Fruit fly (Drosophila melanogaster) whole organism, embryonic: Measurements from ENCODE around the gene CG43367.

ENCODE experiments used
- Antp ChIP-seq: fragments of 200-800 bp; sonication (Bioruptor generic); optimal IDR thresholded peaks from 3 replicates; lab custom pipeline; 2016; ENCODE audit warnings: missing biosample characterization, missing genetic modification characterization
- BEAF-32 ChIP-seq: fragments of 200-800 bp; sonication (Bioruptor generic); optimal IDR thresholded peaks from 3 replicates; lab custom pipeline; 2017; ENCODE audit warnings: missing biosample characterization, missing genetic modification characterization, mild to moderate bottlenecking, moderate library complexity, missing genetic modification reagents
- Blimp-1 ChIP-seq: fragments of 200-800 bp; sonication (Bioruptor generic); optimal IDR thresholded peaks from 3 replicates; lab custom pipeline; 2018; ENCODE audit warnings: missing biosample characterization, missing genetic modification characterization, mild to moderate bottlenecking, moderate library complexity, missing genetic modification reagents
- CG10654 ChIP-seq: fragments of 200-800 bp; sonication (Bioruptor generic); optimal IDR thresholded peaks from 2 replicates; lab custom pipeline; 2016; ENCODE audit warnings: missing biosample characterization, missing genetic modification characterization
- CG12744 ChIP-seq: fragments of 200-800 bp; sonication (Bioruptor generic); optimal IDR thresholded peaks from 2 replicates; lab custom pipeline; 2016; ENCODE audit warnings: missing biosample characterization, missing genetic modification characterization
- CG15011 ChIP-seq: fragments of 200-800 bp; sonication (Bioruptor generic); optimal IDR thresholded peaks from 3 replicates; lab custom pipeline; 2018; ENCODE audit warnings: missing biosample characterization, mild to moderate bottlenecking, missing genetic modification characterization
- CG18764 ChIP-seq: fragments of 200-800 bp; sonication (Bioruptor generic); optimal IDR thresholded peaks from 3 replicates; lab custom pipeline; 2016; ENCODE audit warnings: missing biosample characterization, missing genetic modification characterization
- CG2889 ChIP-seq: fragments of 200-800 bp; sonication (Bioruptor generic); IDR thresholded peaks from 3 replicates; pipeline ENCODE4 v1.3.6; 2022; ENCODE audit warnings: missing biosample characterization, missing genetic modification characterization
- CG30020 ChIP-seq: fragments of 200-800 bp; optimal IDR thresholded peaks from 2 replicates; lab custom pipeline; 2019; ENCODE audit warnings: missing biosample characterization, mild to moderate bottlenecking, missing genetic modification characterization, moderate library complexity
- CG31388 ChIP-seq: fragments of 200-800 bp; sonication (Bioruptor generic); optimal IDR thresholded peaks from 2 replicates; lab custom pipeline; 2016; ENCODE audit warnings: missing biosample characterization, missing genetic modification characterization
- CG4282 ChIP-seq: fragments of 200-800 bp; sonication (Bioruptor generic); optimal IDR thresholded peaks from 2 replicates; lab custom pipeline; 2016; ENCODE audit warnings: missing biosample characterization, missing genetic modification characterization
- CG4328 ChIP-seq: fragments of 200-800 bp; sonication (Bioruptor generic); optimal IDR thresholded peaks from 3 replicates; lab custom pipeline; 2017; ENCODE audit warnings: missing biosample characterization, missing genetic modification reagents, missing genetic modification characterization
- CG8388 ChIP-seq: fragments of 200-800 bp; sonication (Bioruptor generic); optimal IDR thresholded peaks from 2 replicates; lab custom pipeline; 2019; ENCODE audit warnings: missing biosample characterization, mild to moderate bottlenecking, missing genetic modification characterization, moderate library complexity
- CG9817 ChIP-seq: fragments of 200-800 bp; sonication (Bioruptor generic); optimal IDR thresholded peaks from 2 replicates; lab custom pipeline; 2018; ENCODE audit warnings: missing biosample characterization, mild to moderate bottlenecking, missing genetic modification characterization, moderate library complexity
- ERR ChIP-seq: fragments of 200-800 bp; sonication (Bioruptor generic); optimal IDR thresholded peaks from 2 replicates; lab custom pipeline; 2016; ENCODE audit warnings: missing biosample characterization, missing genetic modification characterization
- Eip74EF ChIP-seq, 2 experiments: fragments of 200-800 bp in 1 of 2; fragments of >200 bp in 1 of 2; sonication (Bioruptor generic) in 1 of 2; optimal IDR thresholded peaks; 2 replicates each; lab custom pipeline; 2017 to 2019; ENCODE audit warnings: missing biosample characterization in 2 of 2, missing genetic modification characterization in 2 of 2, mild to moderate bottlenecking in 1 of 2, moderate library complexity in 1 of 2
- Fer2 ChIP-seq: fragments of 200-800 bp; sonication (Bioruptor generic); optimal IDR thresholded peaks from 2 replicates; lab custom pipeline; 2018; ENCODE audit warnings: missing biosample characterization, mild to moderate bottlenecking, missing genetic modification characterization, moderate library complexity
- Hey ChIP-seq: fragments of 200-800 bp; sonication (Bioruptor generic); optimal IDR thresholded peaks from 3 replicates; lab custom pipeline; 2018; ENCODE audit warnings: missing biosample characterization, mild to moderate bottlenecking, missing genetic modification characterization
- Hr51 ChIP-seq, 2 experiments: fragments of 200-800 bp; sonication (Bioruptor generic); optimal IDR thresholded peaks; 2 replicates in 1 of 2; 3 replicates in 1 of 2; lab custom pipeline; 2016 to 2018; ENCODE audit warnings: missing biosample characterization in 2 of 2, missing genetic modification characterization in 2 of 2, mild to moderate bottlenecking in 1 of 2, moderate library complexity in 1 of 2
- Med ChIP-seq: fragments of 200-800 bp; sonication (Bioruptor generic); peaks from one replicate; lab custom pipeline; 2016; ENCODE audit warnings: missing biosample characterization, missing genetic modification characterization, mild to moderate bottlenecking, inconsistent platforms, moderate library complexity
- Ptx1 ChIP-seq: fragments of 200-800 bp; sonication (Bioruptor generic); IDR thresholded peaks from 2 replicates; pipeline ENCODE4 v1.3.6; 2022; ENCODE audit warnings: missing biosample characterization, missing genetic modification characterization
- Rfx ChIP-seq: fragments of 200-800 bp; sonication (Bioruptor generic); IDR thresholded peaks from 2 replicates; pipeline ENCODE4 v1.3.6; 2022; ENCODE audit warnings: missing biosample characterization, missing genetic modification characterization
- Sin3A ChIP-seq: fragments of >200 bp; optimal IDR thresholded peaks from 2 replicates; lab custom pipeline; 2018
- Sox102F ChIP-seq: fragments of 200-800 bp; sonication (Bioruptor generic); optimal IDR thresholded peaks from 2 replicates; lab custom pipeline; 2018; ENCODE audit warnings: missing biosample characterization, mild to moderate bottlenecking, missing genetic modification characterization, moderate library complexity
- Sry-δ ChIP-seq: fragments of 200-800 bp; sonication (Bioruptor generic); optimal IDR thresholded peaks from 2 replicates; lab custom pipeline; 2016; ENCODE audit warnings: missing biosample characterization, missing genetic modification characterization
- TFAM ChIP-seq: fragments of 200-800 bp; sonication (Bioruptor generic); optimal IDR thresholded peaks from 2 replicates; lab custom pipeline; 2017; ENCODE audit warnings: missing biosample characterization, missing genetic modification characterization, inconsistent platforms
- ac ChIP-seq: fragments of 200-800 bp; sonication (Bioruptor generic); optimal IDR thresholded peaks from 3 replicates; lab custom pipeline; 2017; ENCODE audit warnings: missing biosample characterization, mild to moderate bottlenecking, missing genetic modification characterization
- amos ChIP-seq: fragments of 200-800 bp; sonication (Bioruptor generic); IDR thresholded peaks from 2 replicates; pipeline ENCODE4 v1.3.6; 2022; ENCODE audit warnings: missing biosample characterization, missing genetic modification characterization; ENCODE audit not compliant: partially characterized antibody
- aop ChIP-seq: fragments of 200-800 bp; sonication (Bioruptor generic); IDR thresholded peaks from 2 replicates; pipeline ENCODE4 v1.3.6; 2022; ENCODE audit warnings: missing biosample characterization, missing genetic modification characterization
- bcd ChIP-seq: fragments of 200-800 bp; sonication (Bioruptor generic); optimal IDR thresholded peaks from 2 replicates; lab custom pipeline; 2017; ENCODE audit warnings: missing biosample characterization, mild to moderate bottlenecking, missing genetic modification characterization
- cato ChIP-seq: fragments of 200-800 bp; sonication (Bioruptor generic); optimal IDR thresholded peaks from 2 replicates; lab custom pipeline; 2016; ENCODE audit warnings: missing biosample characterization, missing genetic modification characterization, borderline replicate concordance
- cg ChIP-seq: fragments of 200-800 bp; sonication (Bioruptor generic); optimal IDR thresholded peaks from 3 replicates; lab custom pipeline; 2019; ENCODE audit warnings: missing biosample characterization, mild to moderate bottlenecking, missing genetic modification characterization, moderate library complexity
- chinmo ChIP-seq: fragments of 200-800 bp; sonication (Bioruptor generic); IDR thresholded peaks from 4 replicates; pipeline ENCODE4 v1.3.6; 2022; ENCODE audit warnings: missing biosample characterization, missing genetic modification characterization; ENCODE audit not compliant: partially characterized antibody
- crc ChIP-seq: fragments of 200-800 bp; sonication (Bioruptor generic); optimal IDR thresholded peaks from 2 replicates; lab custom pipeline; 2016; ENCODE audit warnings: missing biosample characterization, missing genetic modification characterization
- croc ChIP-seq: fragments of 200-800 bp; sonication (Bioruptor generic); conservative IDR thresholded peaks from 3 replicates; pipeline ENCODE4 v1.3.6; 2022; ENCODE audit warnings: missing biosample characterization, missing genetic modification characterization
- crol ChIP-seq: fragments of 200-800 bp; sonication (Bioruptor generic); IDR thresholded peaks from 2 replicates; pipeline ENCODE4 v1.3.6; 2022; ENCODE audit warnings: missing biosample characterization, missing genetic modification characterization
- da ChIP-seq: fragments of 200-800 bp; sonication (Bioruptor generic); optimal IDR thresholded peaks from 2 replicates; lab custom pipeline; 2016; ENCODE audit warnings: missing biosample characterization, missing genetic modification characterization
- danr ChIP-seq: fragments of 200-800 bp; sonication (Bioruptor generic); IDR thresholded peaks from 2 replicates; pipeline ENCODE4 v1.3.6; 2022; ENCODE audit warnings: missing biosample characterization, missing genetic modification characterization
- ftz-f1 ChIP-seq: fragments of 200-800 bp; sonication (Bioruptor generic); optimal IDR thresholded peaks from 2 replicates; lab custom pipeline; 2016; ENCODE audit warnings: missing biosample characterization, missing genetic modification characterization
- gem ChIP-seq: fragments of 200-800 bp; sonication (Bioruptor generic); optimal IDR thresholded peaks from 2 replicates; lab custom pipeline; 2019; ENCODE audit warnings: missing biosample characterization, mild to moderate bottlenecking, missing genetic modification characterization, moderate library complexity
- her ChIP-seq: fragments of 200-800 bp; sonication (Bioruptor generic); optimal IDR thresholded peaks from 2 replicates; lab custom pipeline; 2016; ENCODE audit warnings: missing biosample characterization, missing genetic modification characterization
- hkb ChIP-seq, 2 experiments: fragments of 200-800 bp in 1 of 2; fragments of >200 bp in 1 of 2; sonication (Bioruptor generic) in 1 of 2; IDR thresholded peaks in 1 of 2; optimal IDR thresholded peaks in 1 of 2; 2 replicates each; pipeline versions ENCODE4 v1.3.6 to Lab custom; 2017 to 2022; ENCODE audit warnings: missing biosample characterization in 1 of 2, missing genetic modification characterization in 1 of 2
- hth ChIP-seq: fragments of >200 bp; optimal IDR thresholded peaks from 2 replicates; lab custom pipeline; 2017; ENCODE audit warnings: inconsistent platforms
- klu ChIP-seq: fragments of 200-800 bp; sonication (Bioruptor generic); IDR thresholded peaks from 2 replicates; pipeline ENCODE4 v1.3.6; 2022; ENCODE audit warnings: missing biosample characterization, missing genetic modification characterization
- lola ChIP-seq, 3 experiments: fragments of >200 bp in 2 of 3; fragments of 200-800 bp in 1 of 3; sonication (Bioruptor generic) in 1 of 3; optimal IDR thresholded peaks; 2 replicates each; lab custom pipeline; 2017 to 2019; ENCODE audit warnings: missing biosample characterization in 3 of 3, missing genetic modification characterization in 3 of 3, mild to moderate bottlenecking in 1 of 3, moderate library complexity in 1 of 3
- repo ChIP-seq: fragments of 200-800 bp; sonication (Bioruptor generic); optimal IDR thresholded peaks from 2 replicates; lab custom pipeline; 2016; ENCODE audit warnings: missing biosample characterization, missing genetic modification characterization
- stwl ChIP-seq: fragments of 200-800 bp; sonication (Bioruptor generic); optimal IDR thresholded peaks from 3 replicates; lab custom pipeline; 2018; ENCODE audit warnings: missing biosample characterization, mild to moderate bottlenecking, missing genetic modification characterization, moderate library complexity
- unc-4 ChIP-seq: fragments of 200-800 bp; sonication (Bioruptor generic); IDR thresholded peaks from 2 replicates; pipeline ENCODE4 v1.3.6; 2022; ENCODE audit warnings: missing biosample characterization, missing genetic modification characterization; ENCODE audit not compliant: partially characterized antibody
- vvl ChIP-seq: fragments of 200-800 bp; sonication (Bioruptor generic); IDR thresholded peaks from 2 replicates; pipeline ENCODE4 v1.3.6; 2022; ENCODE audit warnings: missing biosample characterization, missing genetic modification characterization
- wek ChIP-seq: fragments of 200-800 bp; sonication (Bioruptor generic); optimal IDR thresholded peaks from 3 replicates; lab custom pipeline; 2018; ENCODE audit warnings: missing biosample characterization, mild to moderate bottlenecking, missing genetic modification characterization, moderate library complexity

The CG43367 gene

dm6 chr3L:4269920-4270319 is 76.1 kb downstream of the CG43367 start (continued):
- no peak for TF ChIP-seq CG4282
- no peak for TF ChIP-seq ftz-f1
- TF ChIP-seq vvl (GFP tag; lab: Robert Waterston, UW): peak; percentile 56; the same call in 1 of the 2 replicates
- no peak for TF ChIP-seq Sry-δ (GFP tag; lab: Kevin White, UChicago)
- TF ChIP-seq croc (GFP tag; lab: Robert Waterston, UW): peak; percentile 60
- TF ChIP-seq stwl: no peak
- no peak for TF ChIP-seq repo (GFP tag; lab: Kevin White, UChicago)
- no peak for TF ChIP-seq chinmo (GFP tag; lab: Robert Waterston, UW)
- no peak for TF ChIP-seq BEAF-32 (GFP tag; lab: Kevin White, UChicago)
- TF ChIP-seq klu (GFP tag; lab: Robert Waterston, UW): no peak
- TF ChIP-seq Antp: no peak
- peak in 1 of 2 experiments; percentile 69 for TF ChIP-seq Eip74EF (GFP tag; optimal IDR thresholded peaks at IDR 0.05; lab: Kevin White, UChicago)
- TF ChIP-seq CG4328: peak; percentile 44
- TF ChIP-seq gem (tag; lab: Kevin White, UChicago): peak; percentile 84
- no peak for TF ChIP-seq Sin3A (lab: Kevin White, UChicago)
- TF ChIP-seq Hr51 (GFP tag; optimal IDR thresholded peaks at IDR 0.05; lab: Kevin White, UChicago): peak in 1 of 2 experiments; percentile 84
- peak; percentile 59; the same call in 1 of the 2 replicates for TF ChIP-seq Rfx (GFP tag; lab: Robert Waterston, UW)
- no peak for TF ChIP-seq ERR
- TF ChIP-seq aop (GFP tag; lab: Robert Waterston, UW): no peak
- no peak for TF ChIP-seq TFAM (GFP tag; lab: Kevin White, UChicago)
- no peak for TF ChIP-seq CG12744 (GFP tag; lab: Kevin White, UChicago)
- TF ChIP-seq bcd (GFP tag; lab: Kevin White, UChicago): peak; percentile 71
- no peak for TF ChIP-seq ac (GFP tag; lab: Kevin White, UChicago)
- no peak for TF ChIP-seq cg
- TF ChIP-seq CG30020 (tag; lab: Kevin White, UChicago): peak; percentile 29
- TF ChIP-seq CG8388 (GFP tag; lab: Kevin White, UChicago): peak; percentile 69
- TF ChIP-seq CG18764 (GFP tag; lab: Kevin White, UChicago): peak; percentile 36
- TF ChIP-seq her: no peak
- TF ChIP-seq Fer2 (tag; lab: Kevin White, UChicago): peak; percentile 16
- TF ChIP-seq CG9817 (tag; lab: Kevin White, UChicago): peak; percentile 45
- TF ChIP-seq da (GFP tag; lab: Kevin White, UChicago): no peak
- TF ChIP-seq Med: peak; percentile 37
- TF ChIP-seq wek (GFP tag; lab: Kevin White, UChicago): no peak
- no peak for TF ChIP-seq hth (lab: Kevin White, UChicago)
- peak; percentile 74 for TF ChIP-seq Blimp-1 (GFP tag; lab: Kevin White, UChicago)
- TF ChIP-seq crc (GFP tag; lab: Kevin White, UChicago): no peak
- no peak for TF ChIP-seq danr (GFP tag; lab: Robert Waterston, UW)
- TF ChIP-seq Hey (tag; lab: Kevin White, UChicago): no peak
- TF ChIP-seq Ptx1 (GFP tag; lab: Robert Waterston, UW): peak; percentile 79
- TF ChIP-seq cato: no peak
- TF ChIP-seq CG31388 (GFP tag; lab: Kevin White, UChicago): no peak
- peak; percentile 42 for TF ChIP-seq CG15011 (GFP tag; lab: Kevin White, UChicago)
- peak; percentile 50 for TF ChIP-seq CG10654
- TF ChIP-seq crol (GFP tag; lab: Robert Waterston, UW): peak; percentile 75
- 0 out of 3 replicates have a peak, but pooled peaks have one; percentile 31 for TF ChIP-seq CG2889 (GFP tag; lab: Robert Waterston, UW)
- no peak for TF ChIP-seq amos (GFP tag; lab: Robert Waterston, UW)
- TF ChIP-seq lola (GFP tag; optimal IDR thresholded peaks at IDR 0.05; lab: Kevin White, UChicago): peak in 1 of 3 experiments; percentile 77
- TF ChIP-seq hkb (optimal IDR thresholded peaks at IDR 0.05; lab: Kevin White, UChicago): no peak
- TF ChIP-seq hkb (GFP tag; IDR thresholded peaks at IDR 0.05; lab: Robert Waterston, UW): peak; percentile 84
- no peak for TF ChIP-seq Sox102F
- no peak for TF ChIP-seq unc-4 (GFP tag; lab: Robert Waterston, UW)
